Fruit fly (Drosophila melanogaster) whole organism, embryonic: ENCODE results near the gene snz.

ENCODE experiments used
- Atf-2 ChIP-seq: fragments of 200-800 bp; sonication (Bioruptor generic); optimal IDR thresholded peaks from 2 replicates; lab custom pipeline; 2016; ENCODE audit warnings: missing biosample characterization, missing genetic modification characterization
- BEAF-32 ChIP-seq: fragments of 200-800 bp; sonication (Bioruptor generic); optimal IDR thresholded peaks from 3 replicates; lab custom pipeline; 2017; ENCODE audit warnings: missing biosample characterization, missing genetic modification characterization, mild to moderate bottlenecking, moderate library complexity, missing genetic modification reagents
- BtbVII ChIP-seq: fragments of 200-800 bp; sonication (Bioruptor generic); optimal IDR thresholded peaks from 3 replicates; lab custom pipeline; 2017; ENCODE audit warnings: missing biosample characterization, mild to moderate bottlenecking, missing genetic modification characterization
- CG10267 ChIP-seq: fragments of 200-800 bp; sonication (Bioruptor generic); optimal IDR thresholded peaks from 2 replicates; lab custom pipeline; 2018; ENCODE audit warnings: missing biosample characterization, mild to moderate bottlenecking, missing genetic modification characterization, moderate library complexity
- CG11695 ChIP-seq: fragments of 200-800 bp; sonication (Bioruptor generic); IDR thresholded peaks from 3 replicates; pipeline ENCODE4 v1.3.6; 2022; ENCODE audit warnings: missing biosample characterization, missing genetic modification characterization
- CG12071 ChIP-seq: fragments of 200-800 bp; sonication (Bioruptor generic); optimal IDR thresholded peaks from 3 replicates; lab custom pipeline; 2018; ENCODE audit warnings: missing biosample characterization, mild to moderate bottlenecking, missing genetic modification characterization
- CG15011 ChIP-seq: fragments of 200-800 bp; sonication (Bioruptor generic); optimal IDR thresholded peaks from 3 replicates; lab custom pipeline; 2018; ENCODE audit warnings: missing biosample characterization, mild to moderate bottlenecking, missing genetic modification characterization
- CG15514 ChIP-seq: fragments of 200-800 bp; sonication (Bioruptor generic); optimal IDR thresholded peaks from 3 replicates; lab custom pipeline; 2017; ENCODE audit warnings: missing biosample characterization, missing genetic modification characterization, mild to moderate bottlenecking, moderate library complexity, missing genetic modification reagents
- CG16813 ChIP-seq: fragments of 200-800 bp; sonication (Bioruptor generic); IDR thresholded peaks from 3 replicates; pipeline ENCODE4 v1.3.6; 2022; ENCODE audit warnings: missing biosample characterization, missing genetic modification characterization; ENCODE audit not compliant: partially characterized antibody
- CG16863 ChIP-seq: fragments of 200-800 bp; sonication (Bioruptor generic); optimal IDR thresholded peaks from 3 replicates; lab custom pipeline; 2016; ENCODE audit warnings: missing biosample characterization, missing genetic modification characterization
- CG17186 ChIP-seq: fragments of 200-800 bp; sonication (Bioruptor generic); optimal IDR thresholded peaks from 3 replicates; lab custom pipeline; 2017; ENCODE audit warnings: missing biosample characterization, missing genetic modification reagents, missing genetic modification characterization
- CG31224 ChIP-seq: fragments of 200-800 bp; sonication (Bioruptor generic); IDR thresholded peaks from 2 replicates; pipeline ENCODE4 v1.3.6; 2022; ENCODE audit warnings: missing biosample characterization, missing genetic modification characterization
- CG31365 ChIP-seq: fragments of 200-800 bp; sonication (Bioruptor generic); optimal IDR thresholded peaks from 2 replicates; lab custom pipeline; 2018; ENCODE audit warnings: missing biosample characterization, mild to moderate bottlenecking, missing genetic modification characterization
- CG34376 ChIP-seq: fragments of 200-800 bp; sonication (Bioruptor generic); optimal IDR thresholded peaks from 2 replicates; lab custom pipeline; 2018; ENCODE audit warnings: missing biosample characterization, mild to moderate bottlenecking, missing genetic modification characterization
- CG4328 ChIP-seq: fragments of 200-800 bp; sonication (Bioruptor generic); optimal IDR thresholded peaks from 3 replicates; lab custom pipeline; 2017; ENCODE audit warnings: missing biosample characterization, missing genetic modification reagents, missing genetic modification characterization
- CG6175 ChIP-seq: fragments of 200-800 bp; sonication (Bioruptor generic); IDR thresholded peaks from 3 replicates; pipeline ENCODE4 v1.3.6; 2022; ENCODE audit warnings: missing biosample characterization, missing genetic modification characterization
- CG6813 ChIP-seq: fragments of 200-800 bp; sonication (Bioruptor generic); optimal IDR thresholded peaks from 2 replicates; lab custom pipeline; 2017; ENCODE audit warnings: missing biosample characterization, missing genetic modification characterization, mild to moderate bottlenecking, moderate library complexity, missing genetic modification reagents
- CTCF ChIP-seq: fragments of 200-800 bp; sonication (Bioruptor generic); optimal IDR thresholded peaks from 2 replicates; lab custom pipeline; 2017; ENCODE audit warnings: missing biosample characterization, mild to moderate bottlenecking, missing genetic modification characterization, moderate library complexity
- D19A ChIP-seq: fragments of 200-800 bp; optimal IDR thresholded peaks from 3 replicates; lab custom pipeline; 2019; ENCODE audit warnings: missing biosample characterization, mild to moderate bottlenecking, missing genetic modification characterization, moderate library complexity
- Deaf1 ChIP-seq: fragments of 200-800 bp; optimal IDR thresholded peaks from 3 replicates; lab custom pipeline; 2019; ENCODE audit warnings: missing biosample characterization, mild to moderate bottlenecking, missing genetic modification characterization, moderate library complexity
- Doc2 ChIP-seq: fragments of 200-800 bp; sonication (Bioruptor generic); IDR thresholded peaks from 2 replicates; pipeline ENCODE4 v1.3.6; 2022; ENCODE audit warnings: missing biosample characterization, missing genetic modification characterization
- E2f2 ChIP-seq: fragments of 200-800 bp; sonication (Bioruptor generic); IDR thresholded peaks from 2 replicates; pipeline ENCODE4 v1.3.6; 2022; ENCODE audit warnings: missing biosample characterization, missing genetic modification characterization
- Hr78 ChIP-seq, 2 experiments: fragments of 200-800 bp in 1 of 2; fragments of >200 bp in 1 of 2; sonication (Bioruptor generic) in 1 of 2; optimal IDR thresholded peaks; 2 replicates each; lab custom pipeline; 2017 to 2019; ENCODE audit warnings: missing biosample characterization in 2 of 2, missing genetic modification characterization in 2 of 2, mild to moderate bottlenecking in 1 of 2, moderate library complexity in 1 of 2
- Kr ChIP-seq: fragments of 200-800 bp; sonication (Bioruptor generic); optimal IDR thresholded peaks from 2 replicates; lab custom pipeline; 2017; ENCODE audit warnings: missing biosample characterization, mild to moderate bottlenecking, missing genetic modification characterization
- Lhr ChIP-seq: fragments of 200-800 bp; sonication (Bioruptor generic); optimal IDR thresholded peaks from 3 replicates; lab custom pipeline; 2017; ENCODE audit warnings: mild to moderate bottlenecking, missing biosample characterization, missing genetic modification reagents, missing genetic modification characterization
- Lpt ChIP-seq: fragments of >200 bp; optimal IDR thresholded peaks from 2 replicates; lab custom pipeline; 2018; ENCODE audit warnings: missing biosample characterization, missing genetic modification characterization
- NC2β ChIP-seq: fragments of 200-800 bp; sonication (Bioruptor generic); optimal IDR thresholded peaks from 2 replicates; lab custom pipeline; 2016; ENCODE audit warnings: missing biosample characterization, missing genetic modification characterization
- Pdp1 ChIP-seq, 2 experiments: fragments of 200-800 bp; sonication (Bioruptor generic); optimal IDR thresholded peaks; 3 replicates each; lab custom pipeline; 2016; ENCODE audit warnings: missing biosample characterization in 2 of 2, missing genetic modification characterization in 2 of 2, mild to moderate bottlenecking in 1 of 2, moderate library complexity in 1 of 2
- Rfx ChIP-seq: fragments of 200-800 bp; sonication (Bioruptor generic); IDR thresholded peaks from 2 replicates; pipeline ENCODE4 v1.3.6; 2022; ENCODE audit warnings: missing biosample characterization, missing genetic modification characterization
- Sin3A ChIP-seq: fragments of >200 bp; optimal IDR thresholded peaks from 2 replicates; lab custom pipeline; 2018
- Sox100B ChIP-seq: fragments of 200-800 bp; sonication (Bioruptor generic); optimal IDR thresholded peaks from 3 replicates; lab custom pipeline; 2018; ENCODE audit warnings: missing biosample characterization, mild to moderate bottlenecking, missing genetic modification characterization
- Xrp1 ChIP-seq: fragments of 200-800 bp; sonication (Bioruptor generic); IDR thresholded peaks from 2 replicates; pipeline ENCODE4 v1.3.6; 2022; ENCODE audit warnings: missing biosample characterization, missing genetic modification characterization
- ac ChIP-seq: fragments of 200-800 bp; sonication (Bioruptor generic); optimal IDR thresholded peaks from 3 replicates; lab custom pipeline; 2017; ENCODE audit warnings: missing biosample characterization, mild to moderate bottlenecking, missing genetic modification characterization
- bsh ChIP-seq, 2 experiments: fragments of 200-800 bp; sonication (Bioruptor generic); optimal IDR thresholded peaks; 2 replicates each; lab custom pipeline; 2017 to 2018; ENCODE audit warnings: mild to moderate bottlenecking in 2 of 2, missing biosample characterization in 2 of 2, missing genetic modification characterization in 2 of 2, moderate library complexity in 1 of 2
- cas ChIP-seq: fragments of 200-800 bp; sonication (Bioruptor generic); IDR thresholded peaks from 2 replicates; pipeline ENCODE4 v1.3.6; 2022; ENCODE audit warnings: missing biosample characterization, missing genetic modification characterization
- crp ChIP-seq, 2 experiments: fragments of 200-800 bp; sonication (Bioruptor generic); optimal IDR thresholded peaks; 2 replicates in 1 of 2; 3 replicates in 1 of 2; lab custom pipeline; 2017; ENCODE audit warnings: missing biosample characterization in 2 of 2, missing genetic modification characterization in 2 of 2, mild to moderate bottlenecking in 1 of 2, moderate library complexity in 1 of 2
- dm ChIP-seq: fragments of 200-800 bp; sonication (Bioruptor generic); optimal IDR thresholded peaks from 3 replicates; lab custom pipeline; 2016; ENCODE audit warnings: missing biosample characterization, missing genetic modification characterization
- lilli ChIP-seq: fragments of 200-800 bp; sonication (Bioruptor generic); optimal IDR thresholded peaks from 3 replicates; lab custom pipeline; 2016; ENCODE audit warnings: missing biosample characterization, missing genetic modification characterization
- lov ChIP-seq, 2 experiments: fragments of 200-800 bp in 1 of 2; fragments of >200 bp in 1 of 2; sonication (Bioruptor generic) in 1 of 2; IDR thresholded peaks in 1 of 2; optimal IDR thresholded peaks in 1 of 2; 2 replicates in 1 of 2; 3 replicates in 1 of 2; pipeline versions ENCODE4 v1.3.6 to Lab custom; 2017 to 2022; ENCODE audit warnings: missing biosample characterization in 1 of 2, missing genetic modification characterization in 1 of 2
- mirr ChIP-seq: fragments of 200-800 bp; sonication (Bioruptor generic); optimal IDR thresholded peaks from 3 replicates; lab custom pipeline; 2018; ENCODE audit warnings: missing biosample characterization, mild to moderate bottlenecking, missing genetic modification characterization
- oc ChIP-seq: fragments of 200-800 bp; sonication (Bioruptor generic); optimal IDR thresholded peaks from 2 replicates; lab custom pipeline; 2018; ENCODE audit warnings: missing biosample characterization, mild to moderate bottlenecking, missing genetic modification characterization, moderate library complexity
- odd ChIP-seq: fragments of 200-800 bp; sonication (Bioruptor generic); optimal IDR thresholded peaks from 2 replicates; lab custom pipeline; 2017; ENCODE audit warnings: missing biosample characterization, mild to moderate bottlenecking, missing genetic modification characterization
- onecut ChIP-seq: fragments of 200-800 bp; sonication (Bioruptor generic); IDR thresholded peaks from 2 replicates; pipeline ENCODE4 v1.3.6; 2022; ENCODE audit warnings: missing biosample characterization, missing genetic modification characterization
- scrt ChIP-seq: fragments of 200-800 bp; sonication (Bioruptor generic); optimal IDR thresholded peaks from 2 replicates; lab custom pipeline; 2018; ENCODE audit warnings: missing biosample characterization, mild to moderate bottlenecking, missing genetic modification characterization, moderate library complexity
- sna ChIP-seq: fragments of 200-800 bp; sonication (Bioruptor generic); IDR thresholded peaks from 2 replicates; pipeline ENCODE4 v1.3.6; 2022; ENCODE audit warnings: missing biosample characterization, missing genetic modification characterization; ENCODE audit not compliant: partially characterized antibody
- tgo ChIP-seq: fragments of 200-800 bp; sonication (Bioruptor generic); IDR thresholded peaks from 3 replicates; pipeline ENCODE4 v1.3.6; 2022; ENCODE audit warnings: missing biosample characterization, missing genetic modification characterization
- twi ChIP-seq: fragments of 200-800 bp; optimal IDR thresholded peaks from 2 replicates; lab custom pipeline; 2019; ENCODE audit warnings: missing biosample characterization, mild to moderate bottlenecking, missing genetic modification characterization, moderate library complexity
- z ChIP-seq: fragments of 200-800 bp; sonication (Bioruptor generic); IDR thresholded peaks from 3 replicates; pipeline ENCODE4 v1.3.6; 2022; ENCODE audit warnings: missing biosample characterization, missing genetic modification characterization
- zen2 ChIP-seq: fragments of 200-800 bp; sonication (Bioruptor generic); IDR thresholded peaks from 3 replicates; pipeline ENCODE4 v1.3.6; 2022; ENCODE audit warnings: missing biosample characterization, missing genetic modification characterization; ENCODE audit not compliant: partially characterized antibody
- zfh2 ChIP-seq: fragments of 200-800 bp; sonication (Bioruptor generic); optimal IDR thresholded peaks from 2 replicates; lab custom pipeline; 2016; ENCODE audit warnings: missing biosample characterization, missing genetic modification characterization

The snz gene

DNA sequence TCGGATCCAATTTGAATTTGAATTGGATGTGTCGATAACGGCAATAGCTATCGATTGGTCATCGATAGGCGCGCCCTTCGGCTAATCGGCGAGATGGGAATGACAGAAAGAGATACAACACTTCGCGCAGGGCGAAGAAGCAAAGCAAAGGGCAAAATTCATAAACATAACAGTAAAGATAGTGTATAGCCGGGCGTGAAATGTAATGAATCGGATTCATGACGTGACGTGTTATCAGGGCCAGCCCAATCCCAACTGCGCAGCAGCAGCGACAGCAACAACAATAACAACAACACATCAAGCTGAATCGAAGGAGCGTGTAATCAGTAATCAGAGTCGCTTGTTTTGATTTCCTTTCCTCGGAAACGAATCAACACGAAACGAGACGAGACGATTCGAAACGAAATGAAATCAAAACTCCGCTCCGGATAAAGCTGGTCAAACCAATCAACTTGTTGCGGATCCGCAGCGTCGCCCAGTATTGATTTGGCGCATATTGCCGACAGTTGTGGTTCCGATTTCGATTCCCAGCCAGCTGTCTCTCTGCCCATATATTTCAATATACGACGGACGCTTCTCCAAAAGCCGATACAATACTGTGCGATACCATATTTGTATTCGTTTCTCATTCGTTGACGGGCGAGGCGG lies at the start of gene snz (continued):
- TF ChIP-seq odd (GFP tag; lab: Kevin White, UChicago) (no peak), zfh2 (GFP tag; lab: Kevin White, UChicago) (no peak), onecut (GFP tag; lab: Robert Waterston, UW) (peak; percentile 85), lilli (no peak), ac (GFP tag; lab: Kevin White, UChicago) (no peak), CG15514 (GFP tag; lab: Kevin White, UChicago) (peak; percentile 25), Sox100B (GFP tag; lab: Kevin White, UChicago) (no peak), twi (tag; lab: Kevin White, UChicago) (no peak), Lpt (GFP tag; lab: Kevin White, UChicago) (no peak), CG34376 (GFP tag; lab: Kevin White, UChicago) (peak; percentile 97), Atf-2 (no peak), Sin3A (lab: Kevin White, UChicago) (peak; percentile 8), CTCF (GFP tag; lab: Kevin White, UChicago) (no peak), Doc2 (no peak), Lhr (GFP tag; lab: Kevin White, UChicago) (no peak), CG16813 (peak; percentile 71), CG6175 (GFP tag; lab: Robert Waterston, UW) (no peak), Deaf1 (peak; percentile 94), Rfx (GFP tag; lab: Robert Waterston, UW) (peak; percentile 55), CG17186 (GFP tag; lab: Kevin White, UChicago) (peak; percentile 51), mirr (GFP tag; lab: Kevin White, UChicago) (peak; percentile 83), Kr (no peak), tgo (no peak), CG15011 (GFP tag; lab: Kevin White, UChicago) (no peak), sna (GFP tag; lab: Robert Waterston, UW) (peak; percentile 77), Hr78 (GFP tag; optimal IDR thresholded peaks at IDR 0.05; lab: Kevin White, UChicago) (no peak), CG31224 (GFP tag; lab: Robert Waterston, UW) (no peak), scrt (peak; percentile 87), dm (GFP tag; lab: Kevin White, UChicago) (no peak), CG10267 (tag; lab: Kevin White, UChicago) (peak; percentile 22), oc (tag; lab: Kevin White, UChicago) (no peak), crp (GFP tag; optimal IDR thresholded peaks at IDR 0.05; lab: Kevin White, UChicago) (peak in 1 of 2 experiments; percentile 0), CG4328 (GFP tag; lab: Kevin White, UChicago) (no peak), D19A (peak; percentile 86), zen2 (GFP tag; lab: Robert Waterston, UW) (peak; percentile 68; the same call in 2 of the 3 replicates), NC2β (GFP tag; lab: Kevin White, UChicago) (no peak), CG11695 (no peak), bsh (GFP tag; optimal IDR thresholded peaks at IDR 0.05; lab: Kevin White, UChicago) (no peak), CG6813 (GFP tag; lab: Kevin White, UChicago) (no peak), lov (optimal IDR thresholded peaks at IDR 0.05; lab: Kevin White, UChicago) (no peak), lov (GFP tag; IDR thresholded peaks at IDR 0.05; lab: Robert Waterston, UW) (no peak), CG16863 (GFP tag; lab: Kevin White, UChicago) (no peak), BEAF-32 (GFP tag; lab: Kevin White, UChicago) (peak; percentile 73), Xrp1 (GFP tag; lab: Robert Waterston, UW) (no peak), z (GFP tag; lab: Robert Waterston, UW) (no peak), E2f2 (GFP tag; lab: Robert Waterston, UW) (peak; percentile 83), BtbVII (GFP tag; lab: Kevin White, UChicago) (peak; percentile 55), cas (no peak), CG12071 (GFP tag; lab: Kevin White, UChicago) (no peak), Pdp1 (GFP tag; optimal IDR thresholded peaks at IDR 0.05; lab: Kevin White, UChicago) (peak in 1 of 2 experiments; percentile 52), CG31365 (tag; lab: Kevin White, UChicago) (no peak)
